Fruit fly (Drosophila melanogaster): ENCODE measurements around the gene Lip2.

Lip2 gene

dm6 chr2L:10751879-10752620 lies 42.8 kb upstream of the Lip2 start (continued):
- TF ChIP-seq topi (GFP tag; optimal IDR thresholded peaks at IDR 0.05): no peak
- TF ChIP-seq CG11902 (GFP tag; optimal IDR thresholded peaks at IDR 0.05): no peak
- TF ChIP-seq CG10631 (GFP tag; optimal IDR thresholded peaks at IDR 0.05): peak; percentile 20
- TF ChIP-seq CG6163 (GFP tag; IDR thresholded peaks at IDR 0.05): peak; percentile 22; the same call in 1 of the 3 replicates
- no peak for TF ChIP-seq CG6792 (GFP tag; optimal IDR thresholded peaks at IDR 0.05)
- TF ChIP-seq CG7368 (GFP tag; optimal IDR thresholded peaks at IDR 0.05): no peak
- no peak for TF ChIP-seq Met (GFP tag; optimal IDR thresholded peaks at IDR 0.05)
- peak; percentile 8 for TF ChIP-seq CG3032 (tag; optimal IDR thresholded peaks at IDR 0.05)
- TF ChIP-seq Blimp-1 (GFP tag; optimal IDR thresholded peaks at IDR 0.05): no peak
- TF ChIP-seq CG15336 (GFP tag; IDR thresholded peaks at IDR 0.05): peak; percentile 71
- TF ChIP-seq Sox102F (GFP tag; optimal IDR thresholded peaks at IDR 0.05): no peak
- no peak for TF ChIP-seq esn (GFP tag; optimal IDR thresholded peaks at IDR 0.05)
- TF ChIP-seq CG9139 (GFP tag; optimal IDR thresholded peaks at IDR 0.05): no peak
- peak in 1 of 2 experiments; percentile 55 for TF ChIP-seq salr (GFP tag; optimal IDR thresholded peaks at IDR 0.05)
- TF ChIP-seq CG4318 (GFP tag; optimal IDR thresholded peaks at IDR 0.05): peak; percentile 60
- TF ChIP-seq CG3919 (GFP tag; optimal IDR thresholded peaks at IDR 0.05): peak; percentile 29
- no peak for TF ChIP-seq Smox (GFP tag; optimal IDR thresholded peaks at IDR 0.05)
- TF ChIP-seq Sox14 (GFP tag; optimal IDR thresholded peaks at IDR 0.05): peak; percentile 9
- TF ChIP-seq CG1621 (tag; optimal IDR thresholded peaks at IDR 0.05): no peak
- peak; percentile 50 for TF ChIP-seq dac (GFP tag; optimal IDR thresholded peaks at IDR 0.05)
- TF ChIP-seq CG11762 (GFP tag; optimal IDR thresholded peaks at IDR 0.05; ENCODE audit: insufficient read depth): no peak
- no peak for TF ChIP-seq spab (GFP tag; optimal IDR thresholded peaks at IDR 0.05)
- no peak for TF ChIP-seq CG31627 (GFP tag; optimal IDR thresholded peaks at IDR 0.05)
- no peak for TF ChIP-seq acj6 (GFP tag; optimal IDR thresholded peaks at IDR 0.05)
- TF ChIP-seq ss (GFP tag; optimal IDR thresholded peaks at IDR 0.05): no peak
- TF ChIP-seq Eip93F (GFP tag; optimal IDR thresholded peaks at IDR 0.05): no peak
- TF ChIP-seq CG10669 (GFP tag; optimal IDR thresholded peaks at IDR 0.05): no peak
- TF ChIP-seq Ets96B (tag; optimal IDR thresholded peaks at IDR 0.05): no peak
- peak; percentile 51; the same call in 1 of the 2 replicates for TF ChIP-seq CG11294 (GFP tag; IDR thresholded peaks at IDR 0.05)
- TF ChIP-seq CG6808 (GFP tag; optimal IDR thresholded peaks at IDR 0.05): peak; percentile 13
- TF ChIP-seq fd59A (GFP tag; optimal IDR thresholded peaks at IDR 0.05): peak; percentile 12
- no peak for TF ChIP-seq cyc (GFP tag; optimal IDR thresholded peaks at IDR 0.05)
- no peak for TF ChIP-seq CG34406 (GFP tag; optimal IDR thresholded peaks at IDR 0.05)
- TF ChIP-seq CG16779 (tag; optimal IDR thresholded peaks at IDR 0.05): no peak
- TF ChIP-seq Sox15 (GFP tag; optimal IDR thresholded peaks at IDR 0.05): no peak
- TF ChIP-seq Gug (GFP tag; IDR thresholded peaks at IDR 0.05): peak; percentile 36; the same call in 1 of the 2 replicates
- TF ChIP-seq vri (GFP tag; optimal IDR thresholded peaks at IDR 0.05): no peak
- peak; percentile 44 for TF ChIP-seq OdsH (GFP tag; optimal IDR thresholded peaks at IDR 0.05)

dm6 chr2L:10750915-10751612 lies 41.8 kb upstream of the Lip2 start:
- TF ChIP-seq svp (GFP tag): peak; percentile 1
- TF ChIP-seq Sox102F (GFP tag; optimal IDR thresholded peaks at IDR 0.05): no peak
